Fruit fly (Drosophila melanogaster) whole organism, wandering third instar larva: ENCODE results near the gene CG13928.

Experiments used
- Hr78 ChIP-seq: fragments of >200 bp; optimal IDR thresholded peaks from 2 replicates; lab custom pipeline; 2017; ENCODE audit warnings: missing biosample characterization, missing genetic modification characterization
- h ChIP-seq: fragments of 200-800 bp; sonication (Bioruptor generic); optimal IDR thresholded peaks from 3 replicates; lab custom pipeline; 2016; ENCODE audit warnings: missing biosample characterization, mild to moderate bottlenecking, missing genetic modification characterization
- pan ChIP-seq: fragments of >200 bp; optimal IDR thresholded peaks from 2 replicates; lab custom pipeline; 2017
- psq ChIP-seq: fragments of 200-800 bp; sonication (Bioruptor generic); optimal IDR thresholded peaks from 3 replicates; lab custom pipeline; 2017; ENCODE audit warnings: missing biosample characterization, mild to moderate bottlenecking, missing genetic modification characterization, moderate library complexity
- usp ChIP-seq: fragments of >200 bp; optimal IDR thresholded peaks from 2 replicates; lab custom pipeline; 2017; ENCODE audit warnings: missing biosample characterization, missing genetic modification characterization

DNA sequence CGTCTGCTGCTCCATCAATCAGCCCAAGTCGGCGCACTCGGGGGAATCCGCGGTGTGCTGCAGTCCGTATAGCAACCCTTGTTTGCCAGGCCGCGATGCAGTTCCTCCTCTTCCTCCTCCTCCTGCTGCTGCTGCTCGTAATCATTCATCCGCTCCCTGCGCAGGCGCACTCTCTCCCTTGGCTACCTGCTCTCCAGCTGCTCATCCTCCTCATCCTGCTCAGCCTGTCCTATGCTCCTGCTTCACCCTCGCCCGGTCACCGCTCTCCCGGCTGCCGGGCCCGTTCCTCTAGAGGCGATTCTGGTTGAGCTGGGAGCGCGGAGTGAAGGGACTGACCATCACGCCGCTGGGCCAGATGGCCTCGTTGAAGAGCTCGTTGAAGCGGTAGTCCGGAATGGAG lies 1.3 kb downstream of the CG13928 start:
- no peak for TF ChIP-seq h (GFP tag; lab: Kevin White, UChicago)
- TF ChIP-seq psq (GFP tag; lab: Kevin White, UChicago): no peak
- TF ChIP-seq usp (GFP tag; lab: Kevin White, UChicago): no peak
- no peak for TF ChIP-seq Hr78 (GFP tag; lab: Kevin White, UChicago)
- TF ChIP-seq pan: no peak
